Fruit fly (Drosophila melanogaster) whole organism, embryonic: ENCODE data around the gene CG32267.

Experiments
- Abd-B ChIP-seq: fragments of 200-800 bp; sonication (Bioruptor generic); optimal IDR thresholded peaks from 2 replicates; lab custom pipeline; 2018; ENCODE audit warnings: missing biosample characterization, mild to moderate bottlenecking, missing genetic modification characterization, moderate library complexity
- Blimp-1 ChIP-seq: fragments of 200-800 bp; sonication (Bioruptor generic); optimal IDR thresholded peaks from 3 replicates; lab custom pipeline; 2018; ENCODE audit warnings: missing biosample characterization, missing genetic modification characterization, mild to moderate bottlenecking, moderate library complexity, missing genetic modification reagents
- CG11247 ChIP-seq: fragments of 200-800 bp; sonication (Bioruptor generic); IDR thresholded peaks from 2 replicates; pipeline ENCODE4 v1.3.6; 2022; ENCODE audit warnings: missing biosample characterization, missing genetic modification characterization
- CG11398 ChIP-seq: fragments of 200-800 bp; sonication (Bioruptor generic); optimal IDR thresholded peaks from 2 replicates; lab custom pipeline; 2016; ENCODE audit warnings: missing biosample characterization, missing genetic modification characterization
- CG11696 ChIP-seq: fragments of 200-800 bp; sonication (Bioruptor generic); IDR thresholded peaks from 2 replicates; pipeline ENCODE4 v1.3.6; 2022; ENCODE audit warnings: missing biosample characterization, missing genetic modification characterization
- CG12155 ChIP-seq: fragments of 200-800 bp; sonication (Bioruptor generic); optimal IDR thresholded peaks from 3 replicates; lab custom pipeline; 2016; ENCODE audit warnings: missing biosample characterization, missing genetic modification characterization
- CG12219 ChIP-seq: fragments of 200-800 bp; sonication (Bioruptor generic); optimal IDR thresholded peaks from 3 replicates; lab custom pipeline; 2018; ENCODE audit warnings: missing biosample characterization, mild to moderate bottlenecking, missing genetic modification characterization
- CG12236 ChIP-seq: fragments of 200-800 bp; sonication (Bioruptor generic); optimal IDR thresholded peaks from 2 replicates; lab custom pipeline; 2016; ENCODE audit warnings: missing biosample characterization, missing genetic modification characterization
- CG12299 ChIP-seq: fragments of 200-800 bp; sonication (Bioruptor generic); optimal IDR thresholded peaks from 2 replicates; lab custom pipeline; 2018; ENCODE audit warnings: missing biosample characterization, mild to moderate bottlenecking, missing genetic modification characterization
- CG12744 ChIP-seq: fragments of 200-800 bp; sonication (Bioruptor generic); optimal IDR thresholded peaks from 2 replicates; lab custom pipeline; 2016; ENCODE audit warnings: missing biosample characterization, missing genetic modification characterization
- CG12942 ChIP-seq: fragments of 200-800 bp; sonication (Bioruptor generic); optimal IDR thresholded peaks from 3 replicates; lab custom pipeline; 2016; ENCODE audit warnings: missing biosample characterization, missing genetic modification characterization
- CG14667 ChIP-seq: fragments of 200-800 bp; sonication (Bioruptor generic); IDR thresholded peaks from 2 replicates; pipeline ENCODE4 v1.3.6; 2022; ENCODE audit warnings: missing biosample characterization, missing genetic modification characterization
- CG14860 ChIP-seq: fragments of 200-800 bp; sonication (Bioruptor generic); IDR thresholded peaks from 3 replicates; pipeline ENCODE4 v1.3.6; 2022; ENCODE audit warnings: missing biosample characterization, missing genetic modification characterization; ENCODE audit not compliant: partially characterized antibody
- CG17361 ChIP-seq: fragments of 200-800 bp; sonication (Bioruptor generic); IDR thresholded peaks from 3 replicates; pipeline ENCODE4 v1.3.6; 2022; ENCODE audit warnings: missing biosample characterization, missing genetic modification characterization
- CG1792 ChIP-seq: fragments of 200-800 bp; sonication (Bioruptor generic); optimal IDR thresholded peaks from 2 replicates; lab custom pipeline; 2016; ENCODE audit warnings: missing biosample characterization, missing genetic modification characterization
- CG18011 ChIP-seq: fragments of 200-800 bp; sonication (Bioruptor generic); optimal IDR thresholded peaks from 2 replicates; lab custom pipeline; 2017; ENCODE audit warnings: missing biosample characterization, missing genetic modification characterization, mild to moderate bottlenecking, moderate library complexity, missing genotype
- CG2116 ChIP-seq: fragments of 200-800 bp; sonication (Bioruptor generic); optimal IDR thresholded peaks from 3 replicates; lab custom pipeline; 2018; ENCODE audit warnings: missing biosample characterization, mild to moderate bottlenecking, missing genetic modification characterization
- CG31388 ChIP-seq: fragments of 200-800 bp; sonication (Bioruptor generic); optimal IDR thresholded peaks from 2 replicates; lab custom pipeline; 2016; ENCODE audit warnings: missing biosample characterization, missing genetic modification characterization
- CG4282 ChIP-seq: fragments of 200-800 bp; sonication (Bioruptor generic); optimal IDR thresholded peaks from 2 replicates; lab custom pipeline; 2016; ENCODE audit warnings: missing biosample characterization, missing genetic modification characterization
- CG4404 ChIP-seq: fragments of 200-800 bp; sonication (Bioruptor generic); IDR thresholded peaks from 2 replicates; pipeline ENCODE4 v1.3.6; 2022; ENCODE audit warnings: missing biosample characterization, missing genetic modification characterization
- CG4707 ChIP-seq: fragments of 200-800 bp; sonication (Bioruptor generic); optimal IDR thresholded peaks from 2 replicates; lab custom pipeline; 2018; ENCODE audit warnings: missing biosample characterization, mild to moderate bottlenecking, missing genetic modification characterization, moderate library complexity
- CG4854 ChIP-seq: fragments of 200-800 bp; sonication (Bioruptor generic); optimal IDR thresholded peaks from 2 replicates; lab custom pipeline; 2016; ENCODE audit warnings: missing biosample characterization, missing genetic modification characterization, inconsistent platforms
- CG6175 ChIP-seq: fragments of 200-800 bp; sonication (Bioruptor generic); IDR thresholded peaks from 3 replicates; pipeline ENCODE4 v1.3.6; 2022; ENCODE audit warnings: missing biosample characterization, missing genetic modification characterization
- CG6689 ChIP-seq: fragments of 200-800 bp; sonication (Bioruptor generic); IDR thresholded peaks from 2 replicates; pipeline ENCODE4 v1.3.6; 2022; ENCODE audit warnings: missing biosample characterization, missing genetic modification characterization
- CG9437 ChIP-seq: fragments of 200-800 bp; sonication (Bioruptor generic); optimal IDR thresholded peaks from 2 replicates; lab custom pipeline; 2018; ENCODE audit warnings: missing biosample characterization, mild to moderate bottlenecking, missing genetic modification characterization
- CG9609 ChIP-seq: fragments of 200-800 bp; sonication (Bioruptor generic); optimal IDR thresholded peaks from 3 replicates; lab custom pipeline; 2016; ENCODE audit warnings: missing biosample characterization, missing genetic modification characterization
- CG9932 ChIP-seq: fragments of 200-800 bp; sonication (Bioruptor generic); IDR thresholded peaks from 2 replicates; pipeline ENCODE4 v1.3.6; 2022; ENCODE audit warnings: missing biosample characterization, missing genetic modification characterization
- Chrac-16 ChIP-seq: fragments of 200-800 bp; sonication (Bioruptor generic); optimal IDR thresholded peaks from 3 replicates; lab custom pipeline; 2016; ENCODE audit warnings: missing biosample characterization, missing genetic modification characterization
- Dref ChIP-seq: fragments of 200-800 bp; sonication (Bioruptor generic); IDR thresholded peaks from 2 replicates; pipeline ENCODE4 v1.3.6; 2022; ENCODE audit warnings: missing biosample characterization, missing genetic modification characterization
- E2f1 ChIP-seq: fragments of 200-800 bp; sonication (Bioruptor generic); IDR thresholded peaks from 2 replicates; pipeline ENCODE4 v1.3.6; 2022; ENCODE audit warnings: missing biosample characterization, missing genetic modification characterization
- ERR ChIP-seq: fragments of 200-800 bp; sonication (Bioruptor generic); optimal IDR thresholded peaks from 2 replicates; lab custom pipeline; 2016; ENCODE audit warnings: missing biosample characterization, missing genetic modification characterization
- Eip74EF ChIP-seq, 2 experiments: fragments of 200-800 bp in 1 of 2; fragments of >200 bp in 1 of 2; sonication (Bioruptor generic) in 1 of 2; optimal IDR thresholded peaks; 2 replicates each; lab custom pipeline; 2017 to 2019; ENCODE audit warnings: missing biosample characterization in 2 of 2, missing genetic modification characterization in 2 of 2, mild to moderate bottlenecking in 1 of 2, moderate library complexity in 1 of 2
- Elba2 ChIP-seq: fragments of 200-800 bp; sonication (Bioruptor generic); optimal IDR thresholded peaks from 3 replicates; lab custom pipeline; 2016; ENCODE audit warnings: missing biosample characterization, missing genetic modification characterization
- Hand ChIP-seq: fragments of 200-800 bp; sonication (Bioruptor generic); optimal IDR thresholded peaks from 2 replicates; lab custom pipeline; 2017; ENCODE audit warnings: mild to moderate bottlenecking, missing biosample characterization, missing genetic modification reagents, missing genetic modification characterization
- Hr39 ChIP-seq: fragments of >200 bp; optimal IDR thresholded peaks from 2 replicates; lab custom pipeline; 2017
- Nf-YC ChIP-seq: fragments of 200-800 bp; optimal IDR thresholded peaks from 3 replicates; lab custom pipeline; 2019; ENCODE audit warnings: missing biosample characterization, mild to moderate bottlenecking, missing genetic modification characterization, moderate library complexity
- Taf1 ChIP-seq: fragments of 200-800 bp; sonication (Bioruptor generic); IDR thresholded peaks from 2 replicates; pipeline ENCODE4 v1.3.6; 2022; ENCODE audit warnings: missing biosample characterization, missing genetic modification characterization
- ato ChIP-seq: fragments of 200-800 bp; sonication (Bioruptor generic); IDR thresholded peaks from 2 replicates; pipeline ENCODE4 v1.3.6; 2022; ENCODE audit warnings: missing biosample characterization, missing genetic modification characterization; ENCODE audit not compliant: partially characterized antibody
- cas ChIP-seq: fragments of 200-800 bp; sonication (Bioruptor generic); IDR thresholded peaks from 2 replicates; pipeline ENCODE4 v1.3.6; 2022; ENCODE audit warnings: missing biosample characterization, missing genetic modification characterization
- hkb ChIP-seq, 2 experiments: fragments of 200-800 bp in 1 of 2; fragments of >200 bp in 1 of 2; sonication (Bioruptor generic) in 1 of 2; IDR thresholded peaks in 1 of 2; optimal IDR thresholded peaks in 1 of 2; 2 replicates each; pipeline versions ENCODE4 v1.3.6 to Lab custom; 2017 to 2022; ENCODE audit warnings: missing biosample characterization in 1 of 2, missing genetic modification characterization in 1 of 2
- klu ChIP-seq: fragments of 200-800 bp; sonication (Bioruptor generic); IDR thresholded peaks from 2 replicates; pipeline ENCODE4 v1.3.6; 2022; ENCODE audit warnings: missing biosample characterization, missing genetic modification characterization
- lmd ChIP-seq: fragments of 200-800 bp; sonication (Bioruptor generic); IDR thresholded peaks from 2 replicates; pipeline ENCODE4 v1.3.6; 2022; ENCODE audit warnings: missing biosample characterization, missing genetic modification characterization
- lola ChIP-seq, 3 experiments: fragments of >200 bp in 2 of 3; fragments of 200-800 bp in 1 of 3; sonication (Bioruptor generic) in 1 of 3; optimal IDR thresholded peaks; 2 replicates each; lab custom pipeline; 2017 to 2019; ENCODE audit warnings: missing biosample characterization in 3 of 3, missing genetic modification characterization in 3 of 3, mild to moderate bottlenecking in 1 of 3, moderate library complexity in 1 of 3
- pzg ChIP-seq: fragments of 200-800 bp; sonication (Bioruptor generic); optimal IDR thresholded peaks from 3 replicates; lab custom pipeline; 2018; ENCODE audit warnings: missing biosample characterization, mild to moderate bottlenecking, missing genetic modification characterization, moderate library complexity
- sim ChIP-seq: fragments of 200-800 bp; sonication (Bioruptor generic); IDR thresholded peaks from 2 replicates; pipeline ENCODE4 v1.3.6; 2022; ENCODE audit warnings: missing biosample characterization, missing genetic modification characterization
- sisA ChIP-seq: fragments of 200-800 bp; sonication (Bioruptor generic); IDR thresholded peaks from 2 replicates; pipeline ENCODE4 v1.3.6; 2022; ENCODE audit warnings: missing biosample characterization, missing genetic modification characterization
- slbo ChIP-seq: fragments of 200-800 bp; sonication (Bioruptor generic); IDR thresholded peaks from 2 replicates; pipeline ENCODE4 v1.3.6; 2022; ENCODE audit warnings: missing biosample characterization, missing genetic modification characterization
- trh ChIP-seq: fragments of 200-800 bp; sonication (Bioruptor generic); optimal IDR thresholded peaks from 2 replicates; lab custom pipeline; 2016; ENCODE audit warnings: missing biosample characterization, missing genetic modification characterization
- twi ChIP-seq: fragments of 200-800 bp; optimal IDR thresholded peaks from 2 replicates; lab custom pipeline; 2019; ENCODE audit warnings: missing biosample characterization, mild to moderate bottlenecking, missing genetic modification characterization, moderate library complexity
- wor ChIP-seq: fragments of 200-800 bp; sonication (Bioruptor generic); IDR thresholded peaks from 2 replicates; pipeline ENCODE4 v1.3.6; 2022; ENCODE audit warnings: missing biosample characterization, missing genetic modification characterization
- zf30C ChIP-seq: fragments of 200-800 bp; sonication (Bioruptor generic); optimal IDR thresholded peaks from 3 replicates; lab custom pipeline; 2018; ENCODE audit warnings: missing biosample characterization, mild to moderate bottlenecking, missing genetic modification characterization

Gene CG32267

DNA sequence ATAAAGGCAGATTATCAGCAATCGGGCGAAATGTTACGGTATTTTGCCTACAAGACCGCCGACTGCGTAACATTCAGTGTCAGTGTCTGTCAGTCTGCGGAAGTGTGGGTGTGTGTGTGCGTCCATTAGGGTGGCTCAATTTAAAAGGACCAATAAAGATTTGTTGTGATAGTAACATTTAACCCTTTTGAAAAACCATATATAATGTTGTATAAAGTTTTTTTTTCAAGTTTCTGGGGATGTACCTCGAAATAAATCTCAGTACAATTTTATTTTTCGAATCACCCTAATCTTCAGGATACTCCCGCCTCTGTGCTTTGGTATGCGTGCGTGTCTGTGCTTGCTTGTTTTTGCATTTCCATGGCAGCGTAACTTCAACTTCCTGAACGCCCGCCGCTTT lies 873 bp upstream of the CG32267 start (continued):
- TF ChIP-seq trh (GFP tag; lab: Kevin White, UChicago) (no peak), CG31388 (GFP tag; lab: Kevin White, UChicago) (no peak), CG12744 (no peak), lmd (GFP tag; lab: Robert Waterston, UW) (peak; percentile 71), CG11247 (GFP tag; lab: Robert Waterston, UW) (peak; percentile 74), CG2116 (GFP tag; lab: Kevin White, UChicago) (peak; percentile 46), CG4282 (GFP tag; lab: Kevin White, UChicago) (no peak), Nf-YC (tag; lab: Kevin White, UChicago) (peak; percentile 66), Chrac-16 (GFP tag; lab: Kevin White, UChicago) (peak; percentile 47), Dref (GFP tag; lab: Robert Waterston, UW) (no peak), Abd-B (GFP tag; lab: Kevin White, UChicago) (peak; percentile 17), CG9437 (GFP tag; lab: Kevin White, UChicago) (peak; percentile 33), CG17361 (GFP tag; lab: Robert Waterston, UW) (peak; percentile 13; the same call in 1 of the 3 replicates), CG6175 (no peak), CG12942 (GFP tag; lab: Kevin White, UChicago) (peak; percentile 13), CG4707 (GFP tag; lab: Kevin White, UChicago) (peak; percentile 14), CG1792 (GFP tag; lab: Kevin White, UChicago) (no peak), CG9609 (GFP tag; lab: Kevin White, UChicago) (peak; percentile 41), CG11696 (GFP tag; lab: Robert Waterston, UW) (peak; percentile 22; the same call in 1 of the 2 replicates), CG14667 (GFP tag; lab: Robert Waterston, UW) (no peak), Blimp-1 (GFP tag; lab: Kevin White, UChicago) (peak; percentile 58), CG4854 (GFP tag; lab: Kevin White, UChicago) (peak; percentile 29), ato (GFP tag; lab: Robert Waterston, UW) (no peak), cas (GFP tag; lab: Robert Waterston, UW) (0 out of 2 replicates have a peak, but pooled peaks have one; percentile 44), wor (GFP tag; lab: Robert Waterston, UW) (no peak), CG12236 (GFP tag; lab: Kevin White, UChicago) (no peak), Elba2 (no peak), CG14860 (GFP tag; lab: Robert Waterston, UW) (no peak), Eip74EF (GFP tag; optimal IDR thresholded peaks at IDR 0.05; lab: Kevin White, UChicago) (peak in 1 of 2 experiments; percentile 29), Hr39 (no peak), klu (peak; percentile 38; the same call in 1 of the 2 replicates), E2f1 (GFP tag; lab: Robert Waterston, UW) (peak; percentile 65), hkb (optimal IDR thresholded peaks at IDR 0.05; lab: Kevin White, UChicago) (no peak), hkb (GFP tag; IDR thresholded peaks at IDR 0.05; lab: Robert Waterston, UW) (peak; percentile 89), Hand (GFP tag; lab: Kevin White, UChicago) (peak; percentile 91), CG9932 (peak; percentile 71), CG4404 (0 out of 2 replicates have a peak, but pooled peaks have one; percentile 14), pzg (GFP tag; lab: Kevin White, UChicago) (no peak), lola (GFP tag; optimal IDR thresholded peaks at IDR 0.05; lab: Kevin White, UChicago) (peak in 1 of 3 experiments; percentile 2), twi (tag; lab: Kevin White, UChicago) (no peak), CG18011 (GFP tag; lab: Kevin White, UChicago) (peak; percentile 58), CG12155 (GFP tag; lab: Kevin White, UChicago) (peak; percentile 43), slbo (GFP tag; lab: Robert Waterston, UW) (peak; percentile 77), sim (GFP tag; lab: Robert Waterston, UW) (no peak), Taf1 (GFP tag; lab: Robert Waterston, UW) (peak; percentile 50; the same call in 1 of the 2 replicates), zf30C (GFP tag; lab: Kevin White, UChicago) (no peak), CG11398 (no peak), CG12219 (GFP tag; lab: Kevin White, UChicago) (peak; percentile 73), CG6689 (peak; percentile 48), ERR (GFP tag; lab: Kevin White, UChicago) (peak; percentile 3), CG12299 (tag; lab: Kevin White, UChicago) (peak; percentile 88), sisA (GFP tag; lab: Robert Waterston, UW) (peak; percentile 39; the same call in 1 of the 2 replicates)
